Fruit fly (Drosophila melanogaster): ENCODE measurements around the gene UbcE2M.
"Not testable (repeated sequence)": the region's sequence is repeated elsewhere in the genome, so short reads cannot be mapped to it uniquely, and the experiment has no call there.

Gene UbcE2M

dm6 chr3L:8197779-8198279 is at the start of gene UbcE2M, which contains the start of gene Dhps:
TSS of gene UbcE2M (minus strand) at chr3L:8197987.
TSS of gene Dhps (plus strand) at chr3L:8198207.
- TF ChIP-seq Pif1A (GFP tag; optimal IDR thresholded peaks at IDR 0.05) = no peak
- peak; percentile 67; the same call in 2 of the 3 replicates for TF ChIP-seq CG4496 (GFP tag; IDR thresholded peaks at IDR 0.05)
- TF ChIP-seq Ets98B (GFP tag; IDR thresholded peaks at IDR 0.05) = peak; percentile 53
- 0 out of 2 replicates have a peak, but pooled peaks have one; percentile 30 for TF ChIP-seq CG10348 (GFP tag; IDR thresholded peaks at IDR 0.05)
- TF ChIP-seq CG14655 (GFP tag; optimal IDR thresholded peaks at IDR 0.05) = no peak
- TF ChIP-seq gl (tag; optimal IDR thresholded peaks at IDR 0.05) = no peak
- peak; percentile 68 for TF ChIP-seq CG9948 (tag; optimal IDR thresholded peaks at IDR 0.05)
- no peak for TF ChIP-seq CG12605 (GFP tag; IDR thresholded peaks at IDR 0.05)
- no peak for TF ChIP-seq rn (GFP tag; IDR thresholded peaks at IDR 0.05)
- peak; percentile 69 for TF ChIP-seq CG17806 (tag; optimal IDR thresholded peaks at IDR 0.05)
- peak; percentile 69 for TF ChIP-seq Snoo (tag; optimal IDR thresholded peaks at IDR 0.05)
- TF ChIP-seq CG15710 (tag; optimal IDR thresholded peaks at IDR 0.05) = peak; percentile 79
- peak; percentile 67 for TF ChIP-seq fd96Ca (GFP tag; IDR thresholded peaks at IDR 0.05)

dm6 chr3L:8240932-8241331 is 43.1 kb upstream of the UbcE2M start:
- TF ChIP-seq CG4496 (GFP tag; IDR thresholded peaks at IDR 0.05) = no peak
- 0 out of 2 replicates have a peak, but pooled peaks have one; percentile 39 for TF ChIP-seq CG32121 (GFP tag; IDR thresholded peaks at IDR 0.05)
- TF ChIP-seq Ets98B (GFP tag; IDR thresholded peaks at IDR 0.05) = 0 out of 2 replicates have a peak, but pooled peaks have one; percentile 18
- TF ChIP-seq CG8159 (tag; optimal IDR thresholded peaks at IDR 0.05) = no peak
- TF ChIP-seq CG34367 (tag; optimal IDR thresholded peaks at IDR 0.05) = no peak
- TF ChIP-seq fd96Ca (GFP tag; IDR thresholded peaks at IDR 0.05) = no peak
- TF ChIP-seq CG14655 (GFP tag; optimal IDR thresholded peaks at IDR 0.05) = no peak
- TF ChIP-seq Pif1A (GFP tag; optimal IDR thresholded peaks at IDR 0.05) = no peak
- TF ChIP-seq EcR (GFP tag; optimal IDR thresholded peaks at IDR 0.05) = no peak
- TF ChIP-seq CG17806 (tag; optimal IDR thresholded peaks at IDR 0.05) = no peak
- TF ChIP-seq CG15710 (tag; optimal IDR thresholded peaks at IDR 0.05) = no peak
- TF ChIP-seq CG12605 (GFP tag; IDR thresholded peaks at IDR 0.05) = 0 out of 2 replicates have a peak, but pooled peaks have one; percentile 45
- no peak for TF ChIP-seq CG9948 (tag; optimal IDR thresholded peaks at IDR 0.05)

- TF ChIP-seq CG13204 (GFP tag; optimal IDR thresholded peaks at IDR 0.05) = no peak
- TF ChIP-seq Pif1B (GFP tag; optimal IDR thresholded peaks at IDR 0.05) = no peak
- TF ChIP-seq D1 (tag; optimal IDR thresholded peaks at IDR 0.05) = no peak
- TF ChIP-seq CG14655 (GFP tag; optimal IDR thresholded peaks at IDR 0.05) = no peak
- no peak for TF ChIP-seq CG15710 (tag; optimal IDR thresholded peaks at IDR 0.05)
- no peak for TF ChIP-seq CG10348 (GFP tag; IDR thresholded peaks at IDR 0.05)
- no peak for TF ChIP-seq rn (GFP tag; IDR thresholded peaks at IDR 0.05)
- TF ChIP-seq CG12605 (GFP tag; IDR thresholded peaks at IDR 0.05) = no peak
- TF ChIP-seq CG4496 (GFP tag; IDR thresholded peaks at IDR 0.05) = no peak
Observed at dm6 chr3L:8240501-8240900, 42.7 kb upstream of the UbcE2M start, which contains the start of gene CG7213. TSS of gene CG7213 (minus strand) at chr3L:8240601.

dm6 chr3L:8238347-8238746 is 40.6 kb upstream of the UbcE2M start, which contains the start of gene Dscam4:
TSS of gene Dscam4 (plus strand) at chr3L:8238647.
- TF ChIP-seq CG32121, Ets98B, fd96Ca (GFP tag; IDR thresholded peaks at IDR 0.05): not testable (repeated sequence)

dm6 chr3L:8228924-8229323 is 31.1 kb upstream of the UbcE2M start, which contains the start of gene eIF4E3:
TSS of gene eIF4E3 (plus strand) at chr3L:8229224.
- TF ChIP-seq EcR (GFP tag; optimal IDR thresholded peaks at IDR 0.05) = no peak
- TF ChIP-seq Pif1A (GFP tag; optimal IDR thresholded peaks at IDR 0.05) = no peak
- TF ChIP-seq CG10348 (GFP tag; IDR thresholded peaks at IDR 0.05) = no peak
- TF ChIP-seq D1 (tag; optimal IDR thresholded peaks at IDR 0.05) = no peak
- TF ChIP-seq Ets98B (GFP tag; IDR thresholded peaks at IDR 0.05) = no peak
- no peak for TF ChIP-seq fd96Ca (GFP tag; IDR thresholded peaks at IDR 0.05)
- TF ChIP-seq CG9948 (tag; optimal IDR thresholded peaks at IDR 0.05) = no peak
- no peak for TF ChIP-seq CG8301 (tag; optimal IDR thresholded peaks at IDR 0.05)
- TF ChIP-seq CG14655 (GFP tag; optimal IDR thresholded peaks at IDR 0.05) = no peak
- TF ChIP-seq CG34367 (tag; optimal IDR thresholded peaks at IDR 0.05) = no peak
- no peak for TF ChIP-seq gl (tag; optimal IDR thresholded peaks at IDR 0.05)
- no peak for TF ChIP-seq CG4496 (GFP tag; IDR thresholded peaks at IDR 0.05)
- TF ChIP-seq CG8159 (tag; optimal IDR thresholded peaks at IDR 0.05) = no peak
- TF ChIP-seq Snoo (tag; optimal IDR thresholded peaks at IDR 0.05) = no peak

- no peak for TF ChIP-seq CG8301 (tag; optimal IDR thresholded peaks at IDR 0.05)
- TF ChIP-seq CG17806 (tag; optimal IDR thresholded peaks at IDR 0.05) = no peak
- no peak for TF ChIP-seq Snoo (tag; optimal IDR thresholded peaks at IDR 0.05)
- TF ChIP-seq CG13204 (GFP tag; optimal IDR thresholded peaks at IDR 0.05) = no peak
- no peak for TF ChIP-seq Pif1A (GFP tag; optimal IDR thresholded peaks at IDR 0.05)
- TF ChIP-seq Ets98B (GFP tag; IDR thresholded peaks at IDR 0.05) = no peak
- no peak for TF ChIP-seq CG32121 (GFP tag; IDR thresholded peaks at IDR 0.05)
Observed at dm6 chr3L:8221835-8222234, 24.0 kb upstream of the UbcE2M start, which contains the start of gene CG13678. TSS of gene CG13678 (plus strand) at chr3L:8222141.

dm6 chr3L:8219687-8220086 is 21.9 kb upstream of the UbcE2M start:
- TF ChIP-seq fd96Ca (GFP tag; IDR thresholded peaks at IDR 0.05) (no peak), CG17806 (tag; optimal IDR thresholded peaks at IDR 0.05) (no peak), CG10348 (GFP tag; IDR thresholded peaks at IDR 0.05) (no peak), CG8159 (tag; optimal IDR thresholded peaks at IDR 0.05) (no peak), CG12605 (GFP tag; IDR thresholded peaks at IDR 0.05) (no peak), Ets98B (GFP tag; IDR thresholded peaks at IDR 0.05) (no peak), CG15710 (tag; optimal IDR thresholded peaks at IDR 0.05) (no peak), CG4496 (GFP tag; IDR thresholded peaks at IDR 0.05) (no peak), Pif1B (GFP tag; optimal IDR thresholded peaks at IDR 0.05) (no peak)

All from whole organism, pupa.